Fruit fly (Drosophila melanogaster): ENCODE data around the gene CG33645.

Gene CG33645

dm6 chr2L:13545678-13546077 is 13.1 kb downstream of the CG33645 start (continued):
- no peak for TF ChIP-seq bcd (GFP tag; optimal IDR thresholded peaks at IDR 0.05)
- TF ChIP-seq CG18476 (GFP tag; optimal IDR thresholded peaks at IDR 0.05): no peak
- TF ChIP-seq Med (GFP tag): peak; percentile 22
- no peak for TF ChIP-seq CG14441 (GFP tag; IDR thresholded peaks at IDR 0.05)
- no peak for TF ChIP-seq Meics (GFP tag; optimal IDR thresholded peaks at IDR 0.05)
- TF ChIP-seq unpg (GFP tag; optimal IDR thresholded peaks at IDR 0.05): no peak
- 0 out of 3 replicates have a peak, but pooled peaks have one; percentile 14 for TF ChIP-seq Aef1 (GFP tag; IDR thresholded peaks at IDR 0.05)
- peak; percentile 79 for TF ChIP-seq Deaf1 (tag; optimal IDR thresholded peaks at IDR 0.05)
- 0 out of 4 replicates have a peak, but pooled peaks have one; percentile 67 for TF ChIP-seq chinmo (GFP tag; IDR thresholded peaks at IDR 0.05; ENCODE audit: partially characterized antibody)
- TF ChIP-seq tio (GFP tag; optimal IDR thresholded peaks at IDR 0.05): no peak
- TF ChIP-seq CG2712 (tag; optimal IDR thresholded peaks at IDR 0.05): no peak

- TF ChIP-seq ssp (GFP tag; IDR thresholded peaks at IDR 0.05): no peak
- no peak for TF ChIP-seq otp (GFP tag; IDR thresholded peaks at IDR 0.05)
- TF ChIP-seq BtbVII (GFP tag; optimal IDR thresholded peaks at IDR 0.05): no peak
- no peak for TF ChIP-seq dm (GFP tag; optimal IDR thresholded peaks at IDR 0.05)
- no peak for TF ChIP-seq jigr1 (GFP tag; IDR thresholded peaks at IDR 0.05)
- TF ChIP-seq CG10431 (GFP tag; optimal IDR thresholded peaks at IDR 0.05): no peak
- no peak for TF ChIP-seq CG3726 (GFP tag; IDR thresholded peaks at IDR 0.05)
- TF ChIP-seq vfl (GFP tag; optimal IDR thresholded peaks at IDR 0.05): peak; percentile 29
- TF ChIP-seq Mrtf (GFP tag; IDR thresholded peaks at IDR 0.05): no peak
- peak; percentile 36 to 58 for TF ChIP-seq dpn (GFP tag; optimal IDR thresholded peaks at IDR 0.05)
- no peak for TF ChIP-seq unpg (GFP tag; optimal IDR thresholded peaks at IDR 0.05)
- peak; percentile 48 for TF ChIP-seq ind (GFP tag; optimal IDR thresholded peaks at IDR 0.05)
- TF ChIP-seq CG34224 (GFP tag; IDR thresholded peaks at IDR 0.05; ENCODE audit: partially characterized antibody): no peak
- no peak for TF ChIP-seq CG3407 (GFP tag; optimal IDR thresholded peaks at IDR 0.05)
- peak; percentile 33 for TF ChIP-seq az2 (GFP tag; optimal IDR thresholded peaks at IDR 0.05)
- TF ChIP-seq vvl (GFP tag; IDR thresholded peaks at IDR 0.05): no peak
- no peak for TF ChIP-seq CG14667 (GFP tag; IDR thresholded peaks at IDR 0.05)
- TF ChIP-seq slp2 (GFP tag; optimal IDR thresholded peaks at IDR 0.05): peak; percentile 1
- TF ChIP-seq HLHmδ (GFP tag; optimal IDR thresholded peaks at IDR 0.05): no peak
- peak; percentile 79 for TF ChIP-seq Ets65A (GFP tag)
- TF ChIP-seq CG7372 (GFP tag; IDR thresholded peaks at IDR 0.05): no peak; the same call in 1 of the 2 replicates
- TF ChIP-seq sc (optimal IDR thresholded peaks at IDR 0.05): no peak
- no peak for TF ChIP-seq sc (GFP tag; optimal IDR thresholded peaks at IDR 0.05)
- peak; percentile 40 for TF ChIP-seq CG4424 (GFP tag; optimal IDR thresholded peaks at IDR 0.05)
- TF ChIP-seq rib (GFP tag; IDR thresholded peaks at IDR 0.05): no peak; the same call in 1 of the 2 replicates
- TF ChIP-seq Neu2 (GFP tag; optimal IDR thresholded peaks at IDR 0.05; ENCODE audit: borderline replicate concordance): no peak
- TF ChIP-seq stc (GFP tag; IDR thresholded peaks at IDR 0.05): no peak
- no peak for TF ChIP-seq Asciz (GFP tag; optimal IDR thresholded peaks at IDR 0.05)
- TF ChIP-seq CG6689 (GFP tag; IDR thresholded peaks at IDR 0.05): peak; percentile 34; the same call in 1 of the 2 replicates
- peak; percentile 33 for TF ChIP-seq CG8924 (tag; optimal IDR thresholded peaks at IDR 0.05)
- no peak for TF ChIP-seq ash1 (GFP tag; optimal IDR thresholded peaks at IDR 0.05)
- TF ChIP-seq onecut (GFP tag; IDR thresholded peaks at IDR 0.05): peak; percentile 46; the same call in 1 of the 2 replicates
- peak; percentile 32 for TF ChIP-seq CG15011 (GFP tag; optimal IDR thresholded peaks at IDR 0.05)
- no peak for TF ChIP-seq pros (GFP tag; optimal IDR thresholded peaks at IDR 0.05)
- TF ChIP-seq CG2116 (GFP tag; optimal IDR thresholded peaks at IDR 0.05): peak; percentile 12
- TF ChIP-seq schlank (tag; optimal IDR thresholded peaks at IDR 0.05): no peak
- peak; percentile 30 for TF ChIP-seq kay (GFP tag; optimal IDR thresholded peaks at IDR 0.05)
- no peak for TF ChIP-seq CG32767 (GFP tag; IDR thresholded peaks at IDR 0.05)
Measured at dm6 chr2L:13547738-13548726, 15.4 kb downstream of the CG33645 start.
